Worm (Caenorhabditis elegans) whole organism, early embryonic: Measurements from ENCODE around the gene nhr-189.

Experiments used
- F13C5.2 ChIP-seq: sonication (generic microtip); optimal IDR thresholded peaks from 2 replicates; lab custom pipeline; 2017; ENCODE audit warnings: mild to moderate bottlenecking, missing genetic modification characterization, inconsistent platforms, missing compliant biosample characterization
- aly-1 ChIP-seq: sonication (generic microtip); optimal IDR thresholded peaks from 2 replicates; lab custom pipeline; 2016; ENCODE audit warnings: missing genetic modification characterization, missing compliant biosample characterization
- ama-1 ChIP-seq: fragments of 150-350 bp; optimal IDR thresholded peaks from 2 replicates; lab custom pipeline; 2014
- ceh-36 ChIP-seq: sonication (generic microtip); optimal IDR thresholded peaks from 2 replicates; lab custom pipeline; 2016; ENCODE audit warnings: missing genetic modification characterization, inconsistent platforms, missing compliant biosample characterization
- ets-7 ChIP-seq: sonication (generic microtip); optimal IDR thresholded peaks from 2 replicates; lab custom pipeline; 2016; ENCODE audit warnings: missing genotype, missing genetic modification characterization, missing compliant biosample characterization
- flt-1 ChIP-seq: fragments of 200-800 bp; sonication (Bioruptor generic); IDR thresholded peaks from 2 replicates; pipeline ENCODE4 v1.3.6; 2022; ENCODE audit warnings: missing genetic modification characterization, missing compliant biosample characterization
- hmbx-1 ChIP-seq: sonication (generic microtip); optimal IDR thresholded peaks from 2 replicates; lab custom pipeline; 2016; ENCODE audit warnings: mild to moderate bottlenecking, missing genetic modification characterization, missing compliant biosample characterization
- hnd-1 ChIP-seq: sonication (generic microtip); optimal IDR thresholded peaks from 2 replicates; lab custom pipeline; 2016; ENCODE audit warnings: missing genetic modification characterization, missing compliant biosample characterization
- scrt-1 ChIP-seq: fragments of 200-800 bp; sonication (Bioruptor generic); IDR thresholded peaks from 2 replicates; pipeline ENCODE4 v1.3.6; 2022; ENCODE audit warnings: missing genetic modification characterization, missing compliant biosample characterization
- sea-1 ChIP-seq: fragments of 200-800 bp; sonication (Bioruptor generic); conservative IDR thresholded peaks from 2 replicates; pipeline ENCODE4 v1.3.6; 2022; ENCODE audit warnings: missing genetic modification characterization, missing compliant biosample characterization
- tbx-11 ChIP-seq: fragments of 200-800 bp; sonication (Bioruptor generic); IDR thresholded peaks from 2 replicates; pipeline ENCODE4 v1.3.6; 2022; ENCODE audit warnings: missing genetic modification characterization, missing compliant biosample characterization
- tra-4 ChIP-seq: sonication (generic microtip); optimal IDR thresholded peaks from 2 replicates; lab custom pipeline; 2017; ENCODE audit warnings: missing genetic modification characterization, missing compliant biosample characterization

ce11 chrV:3892361-3892904 is 32.4 kb upstream of the nhr-189 start, which contains the start of gene C17E7.4:
- TF ChIP-seq ceh-36 (tag; lab: Kevin White, UChicago): no peak
- TF ChIP-seq ama-1 (lab: Kevin White, UChicago): no peak
- no peak for TF ChIP-seq scrt-1 (GFP tag; lab: Robert Waterston, UW)
- TF ChIP-seq sea-1 (GFP tag; lab: Robert Waterston, UW): no peak
- TF ChIP-seq hmbx-1 (tag; lab: Kevin White, UChicago): no peak
- TF ChIP-seq flt-1 (GFP tag; lab: Robert Waterston, UW): no peak
- no peak for TF ChIP-seq ets-7 (tag; lab: Kevin White, UChicago)
- no peak for TF ChIP-seq tbx-11 (GFP tag; lab: Robert Waterston, UW)
- no peak for TF ChIP-seq tra-4
- no peak for TF ChIP-seq F13C5.2 (tag; lab: Kevin White, UChicago)
- TF ChIP-seq hnd-1 (tag; lab: Kevin White, UChicago): no peak
- TF ChIP-seq aly-1 (tag; lab: Kevin White, UChicago): no peak
